Worm (Caenorhabditis elegans): Measurements from ENCODE around the gene nhr-92.

- no peak for TF ChIP-seq ama-1 (optimal IDR thresholded peaks at IDR 0.05)
- TF ChIP-seq sox-4 (tag; optimal IDR thresholded peaks at IDR 0.05) = no peak
- peak; percentile 99 for TF ChIP-seq ceh-30 (tag; optimal IDR thresholded peaks at IDR 0.05)
- TF ChIP-seq fkh-10 (GFP tag; optimal IDR thresholded peaks at IDR 0.05) = no peak
- no peak for TF ChIP-seq pqm-1 (tag; optimal IDR thresholded peaks at IDR 0.05)
Observed at ce11 chrIV:1624447-1624846, 4.6 kb downstream of the nhr-92 start.
